Worm (Caenorhabditis elegans) whole organism, L3 larva: ENCODE results near the gene Y4C6B.2.
"Not testable (repeated sequence)": the region's sequence is repeated elsewhere in the genome, so short reads cannot be mapped to it uniquely, and the experiment has no call there.

Source experiments
- R02D3.7 ChIP-seq: fragments of 150-350 bp; optimal IDR thresholded peaks from 2 replicates; lab custom pipeline; 2014; ENCODE audit warnings: missing biosample characterization, missing genetic modification characterization
- ZK546.5 ChIP-seq: sonication (generic microtip); optimal IDR thresholded peaks from 2 replicates; lab custom pipeline; 2017; ENCODE audit warnings: missing biosample characterization, missing genetic modification characterization
- ceh-16 ChIP-seq: sonication (generic microtip); optimal IDR thresholded peaks from 2 replicates; lab custom pipeline; 2017; ENCODE audit warnings: missing biosample characterization, missing genetic modification characterization
- ceh-9 ChIP-seq: sonication (generic microtip); optimal IDR thresholded peaks from 2 replicates; lab custom pipeline; 2018; ENCODE audit warnings: missing biosample characterization, missing genetic modification characterization
- daf-12 ChIP-seq: fragments of 150-350 bp; optimal IDR thresholded peaks from 2 replicates; lab custom pipeline; 2014; ENCODE audit warnings: missing biosample characterization, missing genetic modification reagents, missing genetic modification characterization
- egl-5 ChIP-seq: fragments of 150-350 bp; optimal IDR thresholded peaks from 2 replicates; lab custom pipeline; 2017; ENCODE audit warnings: missing biosample characterization, missing genetic modification reagents, missing genetic modification characterization, inconsistent platforms
- elt-1 ChIP-seq: fragments of 150-350 bp; optimal IDR thresholded peaks from 2 replicates; lab custom pipeline; 2014; ENCODE audit warnings: missing biosample characterization, missing genetic modification characterization
- elt-3 ChIP-seq, 3 experiments: fragments of 150-350 bp in 1 of 3; sonication (generic microtip) in 2 of 3; optimal IDR thresholded peaks; 2 replicates in 2 of 3; 4 replicates in 1 of 3; lab custom pipeline; 2014 to 2017; ENCODE audit warnings: missing biosample characterization in 3 of 3, missing genetic modification characterization in 3 of 3
- eor-1 ChIP-seq, 2 experiments: fragments of 150-350 bp; optimal IDR thresholded peaks; 2 replicates each; lab custom pipeline; 2014 to 2018; ENCODE audit warnings: missing biosample characterization in 2 of 2, missing genetic modification characterization in 2 of 2
- fkh-10 ChIP-seq: sonication (generic microtip); optimal IDR thresholded peaks from 2 replicates; lab custom pipeline; 2017; ENCODE audit warnings: missing biosample characterization, missing genetic modification reagents, missing genetic modification characterization
- fos-1 ChIP-seq: fragments of 150-350 bp; optimal IDR thresholded peaks from 2 replicates; lab custom pipeline; 2014; ENCODE audit warnings: missing biosample characterization, missing genetic modification characterization
- lin-15B ChIP-seq: fragments of 150-350 bp; optimal IDR thresholded peaks from 2 replicates; lab custom pipeline; 2014; ENCODE audit warnings: missing biosample characterization, missing genetic modification characterization
- lin-39 ChIP-seq: fragments of 150-350 bp; optimal IDR thresholded peaks from 2 replicates; lab custom pipeline; 2018; ENCODE audit warnings: missing biosample characterization, missing genetic modification reagents, missing genetic modification characterization
- lsy-12 ChIP-seq: sonication (generic microtip); optimal IDR thresholded peaks from 2 replicates; lab custom pipeline; 2016; ENCODE audit warnings: mild to moderate bottlenecking, missing genetic modification characterization, missing compliant biosample characterization
- mml-1 ChIP-seq: fragments of 150-350 bp; sonication (generic microtip); optimal IDR thresholded peaks from 3 replicates; lab custom pipeline; 2014; ENCODE audit warnings: missing biosample characterization, missing genetic modification characterization
- nfya-1 ChIP-seq: sonication (generic microtip); optimal IDR thresholded peaks from 2 replicates; lab custom pipeline; 2017; ENCODE audit warnings: missing genetic modification characterization, mild to moderate bottlenecking, missing compliant biosample characterization, antibody characterized with exemption, moderate library complexity; ENCODE audit not compliant: insufficient read depth
- nhr-237 ChIP-seq: fragments of 150-350 bp; optimal IDR thresholded peaks from 2 replicates; lab custom pipeline; 2014; ENCODE audit warnings: missing biosample characterization, missing genetic modification characterization
- nhr-25 ChIP-seq: sonication (generic microtip); optimal IDR thresholded peaks from 2 replicates; lab custom pipeline; 2017; ENCODE audit warnings: missing biosample characterization, missing genetic modification characterization
- nhr-28 ChIP-seq: fragments of 150-350 bp; optimal IDR thresholded peaks from 2 replicates; lab custom pipeline; 2014; ENCODE audit warnings: missing biosample characterization, missing genetic modification characterization
- nhr-43 ChIP-seq: sonication (generic microtip); optimal IDR thresholded peaks from 2 replicates; lab custom pipeline; 2016; ENCODE audit warnings: mild to moderate bottlenecking, missing genetic modification characterization, missing compliant biosample characterization; ENCODE audit not compliant: poor library complexity, severe bottlenecking
- nhr-67 ChIP-seq: fragments of 150-350 bp; optimal IDR thresholded peaks from 2 replicates; lab custom pipeline; 2014; ENCODE audit warnings: missing biosample characterization, missing genetic modification characterization
- nhr-76 ChIP-seq: fragments of 150-350 bp; sonication (generic microtip); optimal IDR thresholded peaks from 5 replicates; lab custom pipeline; 2014; ENCODE audit warnings: missing biosample characterization, missing genetic modification characterization
- nhr-77 ChIP-seq: fragments of 150-350 bp; optimal IDR thresholded peaks from 2 replicates; lab custom pipeline; 2014; ENCODE audit warnings: missing biosample characterization, missing genetic modification characterization
- pha-4 ChIP-seq: fragments of 150-350 bp; optimal IDR thresholded peaks from 2 replicates; lab custom pipeline; 2014; ENCODE audit warnings: missing biosample characterization, missing genetic modification reagents, missing genetic modification characterization
- pqm-1 ChIP-seq: fragments of 150-350 bp; optimal IDR thresholded peaks from 2 replicates; lab custom pipeline; 2017; ENCODE audit warnings: missing biosample characterization, missing genetic modification characterization, inconsistent platforms
- sea-2 ChIP-seq: fragments of 150-350 bp; sonication (generic microtip); optimal IDR thresholded peaks from 4 replicates; lab custom pipeline; 2014; ENCODE audit warnings: missing biosample characterization, missing genetic modification reagents, missing genetic modification characterization
- skn-1 ChIP-seq: fragments of 150-350 bp; optimal IDR thresholded peaks from 2 replicates; lab custom pipeline; 2014; ENCODE audit warnings: missing biosample characterization, missing genetic modification characterization
- snpc-4 ChIP-seq: fragments of 150-350 bp; optimal IDR thresholded peaks from 2 replicates; lab custom pipeline; 2014; ENCODE audit warnings: missing biosample characterization, missing genetic modification characterization
- unc-39 ChIP-seq: sonication (generic microtip); optimal IDR thresholded peaks from 4 replicates; lab custom pipeline; 2017; ENCODE audit warnings: missing biosample characterization, missing genetic modification characterization
- zag-1 ChIP-seq: fragments of 150-350 bp; optimal IDR thresholded peaks from 2 replicates; lab custom pipeline; 2014; ENCODE audit warnings: missing biosample characterization, missing genetic modification characterization
- ztf-11 ChIP-seq: fragments of 150-350 bp; optimal IDR thresholded peaks from 2 replicates; lab custom pipeline; 2014; ENCODE audit warnings: missing biosample characterization, missing genetic modification characterization
- ztf-4 ChIP-seq: fragments of 150-350 bp; optimal IDR thresholded peaks from 2 replicates; lab custom pipeline; 2014; ENCODE audit warnings: missing biosample characterization, missing genetic modification characterization

The Y4C6B.2 gene

ce11 chrIV:5339255-5339654 lies at the start of gene Y4C6B.2:
TSS of gene Y4C6B.2 (plus strand) at chrIV:5339574.
- peak in 1 of 3 experiments; percentile 24 for TF ChIP-seq elt-3 (tag; optimal IDR thresholded peaks at IDR 0.05; lab: Kevin White, UChicago)
- no peak for TF ChIP-seq pqm-1

- TF ChIP-seq zag-1 (tag; lab: Kevin White, UChicago) (no peak), eor-1 (tag; optimal IDR thresholded peaks at IDR 0.05; lab: Kevin White, UChicago) (no peak), lsy-12 (tag; lab: Kevin White, UChicago) (no peak), ztf-11 (tag; lab: Kevin White, UChicago) (no peak), fkh-10 (GFP tag; lab: Kevin White, UChicago) (no peak), nhr-76 (tag; lab: Kevin White, UChicago) (no peak), R02D3.7 (no peak), ceh-9 (tag; lab: Kevin White, UChicago) (no peak), sea-2 (GFP tag; lab: Kevin White, UChicago) (no peak), fos-1 (tag; lab: Kevin White, UChicago) (no peak), nhr-67 (tag; lab: Kevin White, UChicago) (no peak), nhr-237 (no peak), ZK546.5 (tag; lab: Kevin White, UChicago) (no peak)
Measured at ce11 chrIV:5290547-5290946, 48.8 kb upstream of the Y4C6B.2 start, which contains the start of gene nlp-47. TSS of gene nlp-47 (plus strand) at chrIV:5290847.

- TF ChIP-seq nhr-76 (tag; lab: Kevin White, UChicago): no peak
- no peak for TF ChIP-seq elt-1 (tag; lab: Kevin White, UChicago)
- TF ChIP-seq nhr-43 (tag; lab: Kevin White, UChicago): no peak
- no peak for TF ChIP-seq ztf-11 (tag; lab: Kevin White, UChicago)
- TF ChIP-seq zag-1 (tag; lab: Kevin White, UChicago): no peak
- no peak for TF ChIP-seq ztf-4 (tag; lab: Kevin White, UChicago)
- no peak for TF ChIP-seq nfya-1 (tag; lab: Kevin White, UChicago)
- no peak for TF ChIP-seq R02D3.7
- no peak for TF ChIP-seq lsy-12 (tag; lab: Kevin White, UChicago)
- no peak for TF ChIP-seq elt-3 (tag; optimal IDR thresholded peaks at IDR 0.05; lab: Kevin White, UChicago)
- no peak for TF ChIP-seq nhr-28
- TF ChIP-seq mml-1 (tag; lab: Kevin White, UChicago): no peak
- TF ChIP-seq nhr-77 (tag; lab: Kevin White, UChicago): no peak
- TF ChIP-seq ceh-9 (tag; lab: Kevin White, UChicago): no peak
- no peak for TF ChIP-seq unc-39
- TF ChIP-seq egl-5 (tag; lab: Kevin White, UChicago): no peak
- TF ChIP-seq, all 47 proteins: peak for 0
Measured at ce11 chrIV:5291207-5291606, 48.2 kb upstream of the Y4C6B.2 start.

- TF ChIP-seq daf-12 (tag; lab: Kevin White, UChicago) (no peak), pha-4 (tag; lab: Kevin White, UChicago) (no peak), ceh-16 (tag; lab: Kevin White, UChicago) (no peak), unc-39 (no peak), ceh-9 (tag; lab: Kevin White, UChicago) (no peak), nhr-43 (tag; lab: Kevin White, UChicago) (no peak), egl-5 (tag; lab: Kevin White, UChicago) (no peak), nhr-25 (no peak)
Measured at ce11 chrIV:5294467-5294866, 44.9 kb upstream of the Y4C6B.2 start.

- TF ChIP-seq lin-39; fkh-10 (GFP tag; lab: Kevin White, UChicago); snpc-4 (tag; lab: Kevin White, UChicago): not testable (repeated sequence)
Measured at ce11 chrIV:5295240-5295639, 44.1 kb upstream of the Y4C6B.2 start, which contains the start of gene msp-51. TSS of gene msp-51 (minus strand) at chrIV:5295340.

- TF ChIP-seq lin-15B (tag; lab: Kevin White, UChicago) (no peak), daf-12 (tag; lab: Kevin White, UChicago) (no peak), skn-1 (tag; lab: Kevin White, UChicago) (no peak), nhr-67 (tag; lab: Kevin White, UChicago) (no peak), nhr-77 (tag; lab: Kevin White, UChicago) (no peak)
Measured at ce11 chrIV:5297436-5298012, 41.9 kb upstream of the Y4C6B.2 start, which contains the start of the genes ZK354.6 and msp-113. TSS of gene ZK354.6 (minus strand) at chrIV:5297536. TSS of gene msp-113 (plus strand) at chrIV:5297962.
